Fruit fly (Drosophila melanogaster): Measurements from ENCODE around the gene Gba1b.

Gene Gba1b

dm6 chr3R:23662782-23663181 is 41.8 kb upstream of the Gba1b start (continued):
- peak; percentile 57; the same call in 1 of the 2 replicates for TF ChIP-seq vvl (GFP tag; IDR thresholded peaks at IDR 0.05)
- no peak for TF ChIP-seq Oli (tag; optimal IDR thresholded peaks at IDR 0.05)
- TF ChIP-seq CG13296 (GFP tag; optimal IDR thresholded peaks at IDR 0.05) = no peak
- no peak for TF ChIP-seq CG3163 (GFP tag; optimal IDR thresholded peaks at IDR 0.05)
- peak; percentile 1 for TF ChIP-seq CG13894 (tag; optimal IDR thresholded peaks at IDR 0.05)
- no peak for TF ChIP-seq p53 (GFP tag; optimal IDR thresholded peaks at IDR 0.05)
- no peak for TF ChIP-seq CG9932 (GFP tag; IDR thresholded peaks at IDR 0.05)
- TF ChIP-seq kay (GFP tag; optimal IDR thresholded peaks at IDR 0.05) = no peak
- no peak for TF ChIP-seq CG11398 (GFP tag; optimal IDR thresholded peaks at IDR 0.05)
- no peak for TF ChIP-seq ttk (GFP tag; IDR thresholded peaks at IDR 0.05)
- TF ChIP-seq Eip74EF (GFP tag; optimal IDR thresholded peaks at IDR 0.05) = peak in 1 of 2 experiments; percentile 36
- TF ChIP-seq CG1602 (GFP tag; optimal IDR thresholded peaks at IDR 0.05) = no peak
- peak in 1 of 3 experiments; percentile 15 for TF ChIP-seq Stat92E (GFP tag; optimal IDR thresholded peaks at IDR 0.05)
- TF ChIP-seq CG3065 (GFP tag; optimal IDR thresholded peaks at IDR 0.05) = no peak
- TF ChIP-seq Opbp (GFP tag; IDR thresholded peaks at IDR 0.05; ENCODE audit: partially characterized antibody) = no peak
- TF ChIP-seq CG17912 (GFP tag; optimal IDR thresholded peaks at IDR 0.05) = no peak
- no peak for TF ChIP-seq B-H1 (GFP tag; IDR thresholded peaks at IDR 0.05)
- peak; percentile 35 for TF ChIP-seq abd-A (tag; optimal IDR thresholded peaks at IDR 0.05)
- TF ChIP-seq CG8944 (GFP tag; optimal IDR thresholded peaks at IDR 0.05) = no peak
- TF ChIP-seq unc-4 (GFP tag; IDR thresholded peaks at IDR 0.05; ENCODE audit: partially characterized antibody) = 0 out of 2 replicates have a peak, but pooled peaks have one; percentile 13
- TF ChIP-seq dan (GFP tag; IDR thresholded peaks at IDR 0.05) = no peak
- peak; percentile 82 for TF ChIP-seq CG12769 (tag; optimal IDR thresholded peaks at IDR 0.05)
- TF ChIP-seq NC2β (GFP tag; optimal IDR thresholded peaks at IDR 0.05) = no peak
- TF ChIP-seq rib (GFP tag; IDR thresholded peaks at IDR 0.05) = no peak
- no peak for TF ChIP-seq CG16863 (GFP tag; optimal IDR thresholded peaks at IDR 0.05)
- no peak for TF ChIP-seq dmrt99B (tag; optimal IDR thresholded peaks at IDR 0.05)
- TF ChIP-seq Med (GFP tag) = peak; percentile 41
- TF ChIP-seq chinmo (GFP tag; IDR thresholded peaks at IDR 0.05; ENCODE audit: partially characterized antibody) = peak; percentile 82; the same call in 2 of the 4 replicates
- no peak for TF ChIP-seq CG3281 (GFP tag; optimal IDR thresholded peaks at IDR 0.05)
- no peak for TF ChIP-seq CG11504 (tag; optimal IDR thresholded peaks at IDR 0.05)
- no peak for TF ChIP-seq CG11093 (GFP tag; IDR thresholded peaks at IDR 0.05)
- no peak for TF ChIP-seq Trl (optimal IDR thresholded peaks at IDR 0.05)
- TF ChIP-seq Trl (GFP tag; optimal IDR thresholded peaks at IDR 0.05) = no peak

dm6 chr3R:23664437-23664836 is 40.2 kb upstream of the Gba1b start:
- TF ChIP-seq CG10565 (GFP tag; optimal IDR thresholded peaks at IDR 0.05) (no peak), prd (optimal IDR thresholded peaks at IDR 0.05) (no peak), prd (GFP tag; IDR thresholded peaks at IDR 0.05) (no peak), scrt (GFP tag; optimal IDR thresholded peaks at IDR 0.05) (peak; percentile 99), CG12155 (GFP tag; optimal IDR thresholded peaks at IDR 0.05) (no peak), CG30431 (GFP tag; optimal IDR thresholded peaks at IDR 0.05) (no peak), CHES-1-like (GFP tag; optimal IDR thresholded peaks at IDR 0.05) (no peak), cas (GFP tag; IDR thresholded peaks at IDR 0.05) (no peak), CG6272 (GFP tag; IDR thresholded peaks at IDR 0.05) (no peak), cato (GFP tag; optimal IDR thresholded peaks at IDR 0.05; ENCODE audit: borderline replicate concordance) (no peak), CG4282 (GFP tag; optimal IDR thresholded peaks at IDR 0.05) (no peak), CTCF (GFP tag; optimal IDR thresholded peaks at IDR 0.05) (peak; percentile 87)
